Fruit fly (Drosophila melanogaster): ENCODE results near the gene CG11403.

dm6 chrX:1276047-1276756, 36.5 kb upstream of the CG11403 start:
- TF ChIP-seq CG6854 (GFP tag; optimal IDR thresholded peaks at IDR 0.05) = peak; percentile 32
- no peak for TF ChIP-seq vri (GFP tag; optimal IDR thresholded peaks at IDR 0.05)
- no peak for TF ChIP-seq CG8632 (GFP tag; optimal IDR thresholded peaks at IDR 0.05)
- no peak for TF ChIP-seq Gug (GFP tag; IDR thresholded peaks at IDR 0.05)
- TF ChIP-seq CG11294 (GFP tag; IDR thresholded peaks at IDR 0.05) = no peak
- no peak for TF ChIP-seq CG32006 (GFP tag; optimal IDR thresholded peaks at IDR 0.05)
- no peak for TF ChIP-seq Sox102F (GFP tag; optimal IDR thresholded peaks at IDR 0.05)
- TF ChIP-seq Eip75B (GFP tag; optimal IDR thresholded peaks at IDR 0.05) = no peak
- TF ChIP-seq eg (GFP tag; IDR thresholded peaks at IDR 0.05) = peak; percentile 6; the same call in 1 of the 3 replicates
- TF ChIP-seq Ets21C (GFP tag; optimal IDR thresholded peaks at IDR 0.05) = no peak
- TF ChIP-seq CG8319 (GFP tag; optimal IDR thresholded peaks at IDR 0.05) = no peak
- TF ChIP-seq Lpt (GFP tag; optimal IDR thresholded peaks at IDR 0.05) = no peak
- TF ChIP-seq Sox14 (GFP tag; optimal IDR thresholded peaks at IDR 0.05) = no peak
- no peak for TF ChIP-seq esn (GFP tag; optimal IDR thresholded peaks at IDR 0.05)
